Worm (Caenorhabditis elegans): ENCODE data around the gene ZK688.5.

- TF ChIP-seq him-1 (tag; optimal IDR thresholded peaks at IDR 0.05), result no peak
- TF ChIP-seq dao-5 (tag; optimal IDR thresholded peaks at IDR 0.05), result no peak
- TF ChIP-seq W03F9.2 (tag; optimal IDR thresholded peaks at IDR 0.05), result no peak
Measured at ce11 chrIII:7892333-7892732, 910 bp upstream of the ZK688.5 start.
